Worm (Caenorhabditis elegans) whole organism, late embryonic: ENCODE data around the gene Y54G2A.72.

ENCODE experiments used
- C38D4.7 ChIP-seq: fragments of 200-800 bp; sonication (Bioruptor generic); optimal IDR thresholded peaks from 2 replicates; lab custom pipeline; 2018; ENCODE audit warnings: mild to moderate bottlenecking, missing genetic modification characterization, moderate library complexity, missing compliant biosample characterization
- F13H6.1 ChIP-seq: sonication (generic microtip); optimal IDR thresholded peaks from 2 replicates; lab custom pipeline; 2016; ENCODE audit warnings: missing genetic modification characterization, missing compliant biosample characterization
- ceh-14 ChIP-seq: sonication (generic microtip); optimal IDR thresholded peaks from 2 replicates; lab custom pipeline; 2016; ENCODE audit warnings: missing genotype, missing genetic modification characterization, missing compliant biosample characterization
- ceh-18 ChIP-seq: sonication (generic microtip); optimal IDR thresholded peaks from 2 replicates; lab custom pipeline; 2016; ENCODE audit warnings: missing genetic modification characterization, missing compliant biosample characterization
- ceh-19 ChIP-seq: fragments of 200-800 bp; sonication (Bioruptor generic); optimal IDR thresholded peaks from 2 replicates; lab custom pipeline; 2018; ENCODE audit warnings: mild to moderate bottlenecking, missing genetic modification characterization, missing compliant biosample characterization
- ceh-2 ChIP-seq: sonication (generic microtip); optimal IDR thresholded peaks from 2 replicates; lab custom pipeline; 2016; ENCODE audit warnings: missing genotype, missing genetic modification characterization, missing compliant biosample characterization
- ceh-22 ChIP-seq: sonication (generic microtip); optimal IDR thresholded peaks from 2 replicates; lab custom pipeline; 2017; ENCODE audit warnings: missing biosample characterization, missing genetic modification characterization
- ceh-24 ChIP-seq: sonication (generic microtip); optimal IDR thresholded peaks from 2 replicates; lab custom pipeline; 2016; ENCODE audit warnings: mild to moderate bottlenecking, missing genetic modification characterization, missing compliant biosample characterization
- ceh-31 ChIP-seq: sonication (generic microtip); optimal IDR thresholded peaks from 2 replicates; lab custom pipeline; 2016; ENCODE audit warnings: missing genetic modification characterization, missing compliant biosample characterization
- ceh-48 ChIP-seq: sonication (generic microtip); optimal IDR thresholded peaks from 2 replicates; lab custom pipeline; 2016; ENCODE audit warnings: missing genetic modification characterization, inconsistent platforms, missing compliant biosample characterization
- che-1 ChIP-seq: sonication (generic microtip); optimal IDR thresholded peaks from 2 replicates; lab custom pipeline; 2016; ENCODE audit warnings: mild to moderate bottlenecking, missing genetic modification characterization, missing compliant biosample characterization
- elt-4 ChIP-seq: sonication (generic microtip); optimal IDR thresholded peaks from 2 replicates; lab custom pipeline; 2016; ENCODE audit warnings: missing genetic modification characterization, missing compliant biosample characterization
- ets-4 ChIP-seq: sonication (generic microtip); optimal IDR thresholded peaks from 2 replicates; lab custom pipeline; 2016; ENCODE audit warnings: missing genetic modification characterization, missing compliant biosample characterization
- gmeb-2 ChIP-seq: sonication (generic microtip); optimal IDR thresholded peaks from 2 replicates; lab custom pipeline; 2016; ENCODE audit warnings: missing genetic modification characterization, inconsistent platforms, missing compliant biosample characterization
- hlh-13 ChIP-seq: fragments of 200-800 bp; sonication (Bioruptor generic); optimal IDR thresholded peaks from 2 replicates; lab custom pipeline; 2018; ENCODE audit warnings: mild to moderate bottlenecking, missing genetic modification characterization, missing compliant biosample characterization
- hlh-15 ChIP-seq: sonication (generic microtip); optimal IDR thresholded peaks from 2 replicates; lab custom pipeline; 2016; ENCODE audit warnings: missing genetic modification characterization, missing compliant biosample characterization
- hlh-30 ChIP-seq: sonication (generic microtip); optimal IDR thresholded peaks from 2 replicates; lab custom pipeline; 2017; ENCODE audit warnings: antibody characterized with exemption, missing genetic modification characterization, missing compliant biosample characterization; ENCODE audit not compliant: insufficient read depth
- hlh-8 ChIP-seq: sonication (generic microtip); optimal IDR thresholded peaks from 2 replicates; lab custom pipeline; 2016; ENCODE audit warnings: missing genotype, missing genetic modification characterization, missing compliant biosample characterization
- lim-6 ChIP-seq: sonication (generic microtip); optimal IDR thresholded peaks from 2 replicates; lab custom pipeline; 2016; ENCODE audit warnings: missing genetic modification characterization, missing compliant biosample characterization
- madf-2 ChIP-seq: sonication (generic microtip); optimal IDR thresholded peaks from 2 replicates; lab custom pipeline; 2017; ENCODE audit warnings: missing genetic modification characterization, missing compliant biosample characterization
- mec-3 ChIP-seq: sonication (generic microtip); optimal IDR thresholded peaks from 2 replicates; lab custom pipeline; 2016; ENCODE audit warnings: borderline replicate concordance, missing genetic modification characterization, missing compliant biosample characterization
- nhr-11 ChIP-seq: fragments of 150-350 bp; optimal IDR thresholded peaks from 2 replicates; lab custom pipeline; 2014; ENCODE audit warnings: missing biosample characterization, missing genetic modification characterization
- nhr-232 ChIP-seq: sonication (generic microtip); optimal IDR thresholded peaks from 2 replicates; lab custom pipeline; 2016; ENCODE audit warnings: missing genetic modification characterization, missing compliant biosample characterization
- npax-4 ChIP-seq: sonication (generic microtip); optimal IDR thresholded peaks from 2 replicates; lab custom pipeline; 2016; ENCODE audit warnings: missing genetic modification characterization, missing compliant biosample characterization
- odd-2 ChIP-seq: sonication (generic microtip); optimal IDR thresholded peaks from 2 replicates; lab custom pipeline; 2017; ENCODE audit warnings: antibody characterized with exemption, mild to moderate bottlenecking, missing genetic modification characterization, missing compliant biosample characterization
- pag-3 ChIP-seq: sonication (generic microtip); optimal IDR thresholded peaks from 2 replicates; lab custom pipeline; 2016; ENCODE audit warnings: missing compliant biosample characterization, missing genetic modification characterization, borderline replicate concordance
- pat-9 ChIP-seq: fragments of 200-800 bp; sonication (Bioruptor generic); optimal IDR thresholded peaks from 2 replicates; lab custom pipeline; 2018; ENCODE audit warnings: mild to moderate bottlenecking, missing genetic modification characterization, moderate library complexity, missing compliant biosample characterization
- pha-4 ChIP-seq: fragments of 150-350 bp; optimal IDR thresholded peaks from 2 replicates; lab custom pipeline; 2018; ENCODE audit warnings: missing biosample characterization, missing genetic modification reagents, missing genetic modification characterization
- rnt-1 ChIP-seq: sonication (generic microtip); optimal IDR thresholded peaks from 2 replicates; lab custom pipeline; 2016; ENCODE audit warnings: missing genetic modification characterization, missing compliant biosample characterization
- sdc-2 ChIP-seq: sonication (generic microtip); optimal IDR thresholded peaks from 2 replicates; lab custom pipeline; 2016; ENCODE audit warnings: missing genotype, missing genetic modification characterization, missing compliant biosample characterization
- syd-9 ChIP-seq: sonication (generic microtip); optimal IDR thresholded peaks from 2 replicates; lab custom pipeline; 2016; ENCODE audit warnings: mild to moderate bottlenecking, missing genetic modification characterization, moderate library complexity, missing compliant biosample characterization
- tbx-2 ChIP-seq: sonication (generic microtip); optimal IDR thresholded peaks from 2 replicates; lab custom pipeline; 2016; ENCODE audit warnings: missing genetic modification characterization, missing compliant biosample characterization
- tbx-7 ChIP-seq: sonication (generic microtip); optimal IDR thresholded peaks from 2 replicates; lab custom pipeline; 2016; ENCODE audit warnings: missing genotype, missing genetic modification characterization, missing compliant biosample characterization
- ttx-3 ChIP-seq: sonication (generic microtip); optimal IDR thresholded peaks from 2 replicates; lab custom pipeline; 2016; ENCODE audit warnings: missing genetic modification reagents, missing genetic modification characterization, missing compliant biosample characterization
- unc-3 ChIP-seq, 2 experiments: fragments of 200-800 bp in 1 of 2; sonication (Bioruptor generic) in 1 of 2; sonication (generic microtip) in 1 of 2; conservative IDR thresholded peaks in 1 of 2; optimal IDR thresholded peaks in 1 of 2; 2 replicates each; pipeline versions ENCODE4 v1.3.6 to Lab custom; 2016 to 2022; ENCODE audit warnings: missing compliant biosample characterization in 2 of 2, missing genetic modification characterization in 2 of 2, missing genetic modification reagents in 1 of 2
- unc-55 ChIP-seq: sonication (generic microtip); optimal IDR thresholded peaks from 2 replicates; lab custom pipeline; 2017; ENCODE audit warnings: missing biosample characterization, missing genetic modification reagents, missing genetic modification characterization
- unc-86 ChIP-seq: sonication (generic microtip); optimal IDR thresholded peaks from 2 replicates; lab custom pipeline; 2016; ENCODE audit warnings: missing genetic modification characterization, missing compliant biosample characterization
- ztf-16 ChIP-seq: sonication (generic microtip); optimal IDR thresholded peaks from 2 replicates; lab custom pipeline; 2017; ENCODE audit warnings: missing genetic modification characterization, missing compliant biosample characterization

The Y54G2A.72 gene

ce11 chrIV:2820408-2820807, 42.5 kb downstream of the Y54G2A.72 start, which contains the start of gene Y54G2A.37:
Gene Y54G2A.37, plus strand, starts transcription at chrIV:2820708.
- TF ChIP-seq syd-9 (tag; lab: Kevin White, UChicago) (no peak), ceh-2 (no peak), hlh-30 (tag; lab: Kevin White, UChicago) (no peak), ceh-24 (tag; lab: Kevin White, UChicago) (no peak), unc-86 (tag; lab: Kevin White, UChicago) (no peak), hlh-13 (GFP tag; lab: Kevin White, UChicago) (no peak), npax-4 (no peak), unc-55 (no peak), ceh-31 (no peak)

- TF ChIP-seq F13H6.1 (tag; lab: Kevin White, UChicago) (no peak), ceh-48 (no peak), ceh-18 (tag; lab: Kevin White, UChicago) (no peak), unc-3 (GFP tag; conservative IDR thresholded peaks at IDR 0.05; lab: Robert Waterston, UW) (no peak), unc-3 (tag; optimal IDR thresholded peaks at IDR 0.05; lab: Kevin White, UChicago) (no peak), madf-2 (tag; lab: Kevin White, UChicago) (no peak), ttx-3 (no peak), lim-6 (tag; lab: Kevin White, UChicago) (no peak), mec-3 (tag; lab: Kevin White, UChicago) (no peak), pag-3 (no peak), nhr-232 (tag; lab: Kevin White, UChicago) (no peak), unc-86 (tag; lab: Kevin White, UChicago) (no peak)
These were observed 45.5 kb downstream of the Y54G2A.72 start, which contains the start of gene clec-80 for ce11 chrIV:2823446-2823845. Gene clec-80, plus strand, starts transcription at chrIV:2823746.

ce11 chrIV:2825460-2826103, 47.6 kb downstream of the Y54G2A.72 start:
- TF ChIP-seq pat-9 (tag; lab: Kevin White, UChicago) (no peak), rnt-1 (tag; lab: Kevin White, UChicago) (no peak), syd-9 (tag; lab: Kevin White, UChicago) (no peak), ceh-18 (tag; lab: Kevin White, UChicago) (no peak), ceh-31 (no peak), pha-4 (tag; lab: Kevin White, UChicago) (no peak), ets-4 (tag; lab: Kevin White, UChicago) (no peak), tbx-7 (tag; lab: Kevin White, UChicago) (no peak), ceh-14 (tag; lab: Kevin White, UChicago) (no peak), C38D4.7 (GFP tag; lab: Kevin White, UChicago) (no peak), che-1 (tag; lab: Kevin White, UChicago) (no peak)
- TF ChIP-seq, all 69 proteins: peak for 0

ce11 chrIV:2826335-2826734, 48.4 kb downstream of the Y54G2A.72 start:
- TF ChIP-seq unc-55 = no peak
- no peak for TF ChIP-seq hlh-15 (tag; lab: Kevin White, UChicago)
- TF ChIP-seq hlh-8 = no peak
- no peak for TF ChIP-seq pha-4 (tag; lab: Kevin White, UChicago)
- no peak for TF ChIP-seq elt-4 (tag; lab: Kevin White, UChicago)
- no peak for TF ChIP-seq che-1 (tag; lab: Kevin White, UChicago)
- TF ChIP-seq odd-2 (tag; lab: Kevin White, UChicago) = no peak
- TF ChIP-seq ceh-22 = no peak
- no peak for TF ChIP-seq rnt-1 (tag; lab: Kevin White, UChicago)
- no peak for TF ChIP-seq tbx-2 (tag; lab: Kevin White, UChicago)
- TF ChIP-seq ceh-19 (GFP tag; lab: Kevin White, UChicago) = no peak
- no peak for TF ChIP-seq sdc-2 (tag; lab: Kevin White, UChicago)
- no peak for TF ChIP-seq nhr-11 (tag; lab: Kevin White, UChicago)
- TF ChIP-seq ztf-16 (tag; lab: Kevin White, UChicago) = no peak
- TF ChIP-seq lim-6 (tag; lab: Kevin White, UChicago) = no peak
- no peak for TF ChIP-seq gmeb-2 (tag; lab: Kevin White, UChicago)
